Worm (Caenorhabditis elegans) whole organism, late embryonic: ENCODE data around the gene F16G10.8.

Experiments
- ceh-18 ChIP-seq: sonication (generic microtip); optimal IDR thresholded peaks from 2 replicates; lab custom pipeline; 2016; ENCODE audit warnings: missing genetic modification characterization, missing compliant biosample characterization
- ceh-6 ChIP-seq: fragments of 200-800 bp; sonication (Bioruptor generic); optimal IDR thresholded peaks from 2 replicates; lab custom pipeline; 2018; ENCODE audit warnings: mild to moderate bottlenecking, missing genetic modification characterization, missing compliant biosample characterization
- ceh-9 ChIP-seq: sonication (generic microtip); optimal IDR thresholded peaks from 2 replicates; lab custom pipeline; 2016; ENCODE audit warnings: mild to moderate bottlenecking, missing genetic modification characterization, inconsistent platforms, missing compliant biosample characterization
- che-1 ChIP-seq: sonication (generic microtip); optimal IDR thresholded peaks from 2 replicates; lab custom pipeline; 2016; ENCODE audit warnings: mild to moderate bottlenecking, missing genetic modification characterization, missing compliant biosample characterization
- pha-2 ChIP-seq: sonication (generic microtip); optimal IDR thresholded peaks from 2 replicates; lab custom pipeline; 2017; ENCODE audit warnings: mild to moderate bottlenecking, missing genetic modification characterization, missing compliant biosample characterization
- pros-1 ChIP-seq: fragments of 150-350 bp; optimal IDR thresholded peaks from 2 replicates; lab custom pipeline; 2014; ENCODE audit warnings: missing biosample characterization, missing genetic modification reagents, missing genetic modification characterization
- unc-42 ChIP-seq: sonication (generic microtip); optimal IDR thresholded peaks from 2 replicates; lab custom pipeline; 2016; ENCODE audit warnings: missing genotype, missing genetic modification characterization, missing compliant biosample characterization

The F16G10.8 gene

DNA sequence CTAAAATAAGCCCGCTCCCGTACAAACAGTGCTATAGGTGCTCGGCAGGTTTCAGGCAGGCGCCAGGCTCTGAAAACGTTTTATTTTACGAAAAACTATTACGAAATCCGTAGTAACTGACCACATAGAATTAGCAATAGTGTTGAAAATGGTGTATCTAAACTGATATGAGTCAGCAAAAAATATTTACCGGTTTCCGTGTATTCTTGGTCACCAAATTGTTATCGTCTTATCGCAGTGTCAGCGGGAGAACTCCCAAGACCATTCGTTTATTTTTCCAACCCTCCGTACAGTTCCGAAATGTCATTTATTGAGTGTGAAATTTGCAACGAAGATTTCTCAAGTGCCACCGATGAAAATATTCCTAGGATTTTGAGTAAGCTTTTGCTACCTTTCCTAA is 51.0 kb downstream of the F16G10.8 start, which contains the start of gene F43C11.8:
F43C11.8 (plus strand) TSS at position 301 of the 400 bp plus-strand sequence.
- TF ChIP-seq ceh-9 (tag; lab: Kevin White, UChicago) (no peak), unc-42 (tag; lab: Kevin White, UChicago) (no peak), che-1 (tag; lab: Kevin White, UChicago) (no peak), ceh-18 (tag; lab: Kevin White, UChicago) (no peak), pros-1 (tag; lab: Kevin White, UChicago) (no peak), pha-2 (tag; lab: Kevin White, UChicago) (no peak), ceh-6 (GFP tag; lab: Kevin White, UChicago) (no peak)
